Fruit fly (Drosophila melanogaster): ENCODE results near the gene Ac78C.

DNA sequence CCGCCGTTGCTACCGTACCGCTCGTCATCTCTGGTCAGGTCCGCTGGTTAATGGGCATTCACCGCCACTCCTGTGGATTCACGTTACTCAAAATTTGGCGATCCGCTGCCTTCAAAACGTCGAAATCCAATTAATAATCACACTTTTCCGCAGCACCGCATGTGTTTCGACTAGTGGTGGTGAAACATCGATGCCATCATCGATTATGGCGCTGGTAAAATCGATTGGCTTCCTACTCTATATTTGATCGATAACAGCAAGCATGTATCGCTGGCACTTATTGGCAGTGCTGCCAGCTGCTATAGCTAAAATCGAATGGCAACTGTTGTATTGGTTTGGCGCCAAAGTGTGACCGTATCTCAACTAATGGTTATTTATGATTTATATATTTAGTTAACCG, 35.9 kb downstream of the Ac78C start:
- peak in 1 of 2 experiments; percentile 46 for TF ChIP-seq CTCF (optimal IDR thresholded peaks at IDR 0.05)
- TF ChIP-seq CG8478 (optimal IDR thresholded peaks at IDR 0.05) = no peak

All from S2 (cell line).